Worm (Caenorhabditis elegans): Measurements from ENCODE around the gene slcr-46.1.

slcr-46.1 gene

DNA sequence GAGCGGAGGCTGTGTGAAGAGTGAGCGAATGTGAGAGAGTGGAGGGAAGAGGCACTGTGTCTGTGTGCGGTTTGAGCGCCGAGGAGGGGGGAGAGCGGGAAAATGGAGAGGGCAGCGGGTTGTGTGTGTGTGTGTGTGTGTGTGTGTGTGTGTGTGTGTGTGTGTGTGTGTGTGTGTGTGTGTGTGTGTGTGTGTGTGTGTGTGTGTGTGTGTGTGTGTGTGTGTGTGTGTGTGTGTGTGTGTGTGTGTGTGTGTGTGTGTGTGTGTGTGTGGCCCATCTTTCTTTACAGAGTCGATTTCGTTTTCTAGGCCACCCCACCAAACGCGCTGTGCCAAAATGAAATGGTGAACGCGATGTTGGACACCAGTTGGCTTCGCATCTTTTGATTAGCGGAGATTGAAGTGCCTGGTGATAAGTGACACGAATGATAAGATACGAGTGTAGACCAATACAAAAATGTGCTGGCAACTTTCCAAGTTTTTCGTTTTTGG is 25.7 kb upstream of the slcr-46.1 start (continued):
- peak; percentile 51 for TF ChIP-seq nhr-41 (GFP tag; IDR thresholded peaks at IDR 0.05)
- TF ChIP-seq ceh-20 (GFP tag; IDR thresholded peaks at IDR 0.05) = peak; percentile 95
- TF ChIP-seq mep-1 (tag; optimal IDR thresholded peaks at IDR 0.05) = peak; percentile 81
- peak; percentile 93 for TF ChIP-seq mxl-3 (GFP tag; optimal IDR thresholded peaks at IDR 0.05)
- peak; percentile 89 for TF ChIP-seq dve-1 (tag; optimal IDR thresholded peaks at IDR 0.05; ENCODE audit: insufficient read depth)
- TF ChIP-seq hmg-1.1 (GFP tag; IDR thresholded peaks at IDR 0.05) = peak; percentile 95
- peak; percentile 56 for TF ChIP-seq nhr-6 (tag; optimal IDR thresholded peaks at IDR 0.05)
- TF ChIP-seq zfp-2 (tag; optimal IDR thresholded peaks at IDR 0.05) = peak; percentile 22
- TF ChIP-seq hlh-30 (tag; optimal IDR thresholded peaks at IDR 0.05; ENCODE audit: insufficient read depth) = peak; percentile 56
- TF ChIP-seq set-16 (GFP tag; IDR thresholded peaks at IDR 0.05) = peak; percentile 92
- TF ChIP-seq madf-5 (GFP tag; IDR thresholded peaks at IDR 0.05) = 0 out of 4 replicates have a peak, but pooled peaks of 1 of the 2 experiments have one; percentile 57
- TF ChIP-seq lim-7 (GFP tag; IDR thresholded peaks at IDR 0.05) = 0 out of 2 replicates have a peak, but pooled peaks have one; percentile 16
- TF ChIP-seq nhr-111 (GFP tag; optimal IDR thresholded peaks at IDR 0.05) = peak; percentile 64
- TF ChIP-seq zfp-3 (GFP tag; conservative IDR thresholded peaks at IDR 0.05) = peak; percentile 76; the same call in 1 of the 2 replicates
- TF ChIP-seq Y5F2A.4 (GFP tag; optimal IDR thresholded peaks at IDR 0.05) = peak; percentile 81
- peak in 1 of 2 experiments; percentile 80 for TF ChIP-seq hif-1 (tag; optimal IDR thresholded peaks at IDR 0.05)
- 0 out of 2 replicates have a peak, but pooled peaks have one; percentile 14 for TF ChIP-seq Y48G9A.11 (GFP tag; IDR thresholded peaks at IDR 0.05)
- peak; percentile 92 for TF ChIP-seq egl-43 (GFP tag; IDR thresholded peaks at IDR 0.05)
- TF ChIP-seq sdz-12 (GFP tag; optimal IDR thresholded peaks at IDR 0.05) = peak; percentile 85
- TF ChIP-seq ctbp-1 (GFP tag; IDR thresholded peaks at IDR 0.05) = peak; percentile 96

DNA sequence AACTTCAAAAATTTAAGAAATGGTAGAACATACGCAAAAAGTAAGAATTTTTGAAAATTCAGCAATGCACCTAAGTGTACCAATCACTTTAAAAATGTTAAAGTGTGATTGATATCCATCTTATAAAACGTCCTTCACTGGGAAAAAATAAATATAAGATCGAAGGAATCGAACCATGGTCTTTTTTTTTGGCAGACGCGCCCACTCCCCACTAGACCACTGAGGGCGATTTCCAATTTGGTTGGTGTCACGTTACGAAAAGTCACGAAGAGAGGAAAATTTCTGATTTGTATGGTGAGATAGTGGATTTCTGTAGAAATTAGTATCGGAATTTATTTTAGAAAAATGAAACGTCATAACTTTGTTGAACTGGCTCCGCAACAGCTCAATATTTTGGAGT is 24.9 kb upstream of the slcr-46.1 start:
- peak; percentile 67; the same call in 1 of the 2 replicates for TF ChIP-seq snpc-1.2 (GFP tag; IDR thresholded peaks at IDR 0.05)
- no peak for TF ChIP-seq daf-19 (GFP tag; conservative IDR thresholded peaks at IDR 0.05)
- TF ChIP-seq lim-7 (GFP tag; IDR thresholded peaks at IDR 0.05) = peak; percentile 60
- no peak for TF ChIP-seq jun-1 (tag; optimal IDR thresholded peaks at IDR 0.05)
- TF ChIP-seq daf-12 (tag; optimal IDR thresholded peaks at IDR 0.05) = no peak
- no peak for TF ChIP-seq set-16 (GFP tag; IDR thresholded peaks at IDR 0.05)
- no peak for TF ChIP-seq lir-3 (tag; optimal IDR thresholded peaks at IDR 0.05)
- TF ChIP-seq tra-1 (GFP tag; IDR thresholded peaks at IDR 0.05) = no peak
- peak; percentile 15 for TF ChIP-seq hlh-30 (tag; optimal IDR thresholded peaks at IDR 0.05; ENCODE audit: insufficient read depth)
- TF ChIP-seq unc-62 (GFP tag; optimal IDR thresholded peaks at IDR 0.05 in 1 of 2) = no peak
- no peak for TF ChIP-seq unc-62 (tag; optimal IDR thresholded peaks at IDR 0.05)

DNA sequence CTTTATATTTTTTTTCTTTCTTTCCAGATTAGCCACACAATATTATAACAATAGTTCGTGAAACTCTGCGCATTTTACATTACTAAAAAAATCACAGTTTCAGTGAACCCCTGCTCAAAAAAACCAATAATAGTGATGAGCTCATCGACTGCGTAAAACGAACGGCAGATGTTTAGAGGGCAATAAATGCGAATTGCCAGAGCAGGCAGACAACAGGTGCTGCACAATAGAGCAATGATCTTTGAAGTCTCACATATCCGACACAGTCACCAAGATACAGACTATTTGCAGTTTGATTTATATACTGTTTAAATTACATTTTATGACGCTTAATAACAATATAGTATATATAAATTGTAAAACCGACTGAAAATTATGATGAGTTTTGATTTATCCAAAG is 22.5 kb upstream of the slcr-46.1 start:
- TF ChIP-seq aha-1 (tag) = peak; percentile 17
- no peak for TF ChIP-seq dmd-6 (GFP tag; IDR thresholded peaks at IDR 0.05)

DNA sequence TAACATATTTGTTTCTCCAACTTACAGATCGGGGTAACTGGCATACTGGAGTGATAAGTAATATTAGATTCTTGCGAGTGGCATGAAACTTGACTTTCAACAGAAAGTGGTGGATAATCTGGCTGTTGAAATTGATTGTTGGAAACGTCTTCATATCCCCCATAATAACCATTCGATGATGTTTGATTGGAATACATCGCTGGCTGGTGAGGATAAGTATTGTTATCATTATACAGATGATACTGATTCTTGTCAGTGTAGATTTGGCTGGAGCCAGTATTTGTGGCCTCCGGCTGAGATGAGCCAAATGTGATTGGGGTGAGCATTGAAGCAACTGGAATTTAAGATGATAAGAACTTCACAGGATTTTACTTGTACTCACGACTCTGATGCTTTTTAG is 17.1 kb upstream of the slcr-46.1 start:
- TF ChIP-seq aha-1 (tag) (peak; percentile 97), fos-1 (tag; optimal IDR thresholded peaks at IDR 0.05) (no peak)

DNA sequence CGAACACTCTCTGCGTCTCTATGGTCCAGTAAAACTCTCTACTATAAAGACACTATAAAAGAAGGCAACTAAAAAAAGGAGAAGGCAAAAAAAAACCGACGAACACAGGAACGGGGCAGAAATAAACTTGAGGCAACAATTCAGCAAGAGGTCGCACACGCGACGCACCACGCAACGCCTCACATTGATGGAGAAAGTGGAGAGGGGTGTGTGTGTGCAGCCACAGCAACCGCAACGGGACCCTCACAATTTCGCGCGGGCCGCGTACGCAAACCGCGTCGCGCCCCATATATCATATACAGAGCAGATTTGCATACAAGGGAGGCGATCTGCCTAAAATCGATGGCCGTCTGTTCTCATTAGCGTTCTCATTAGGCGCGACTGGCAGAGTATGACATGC is 15.3 kb upstream of the slcr-46.1 start:
- peak; percentile 14 for TF ChIP-seq mxl-3 (GFP tag; optimal IDR thresholded peaks at IDR 0.05)
- TF ChIP-seq mdl-1 (tag; optimal IDR thresholded peaks at IDR 0.05) = peak in 1 of 2 experiments; percentile 15
- 0 out of 2 replicates have a peak, but pooled peaks have one; percentile 2 for TF ChIP-seq ceh-44 (GFP tag; IDR thresholded peaks at IDR 0.05)
- TF ChIP-seq lsy-2 (tag; optimal IDR thresholded peaks at IDR 0.05) = peak in 1 of 2 experiments; percentile 33
- no peak for TF ChIP-seq lin-38 (GFP tag; IDR thresholded peaks at IDR 0.05)
- peak; percentile 81 for TF ChIP-seq hmg-1.1 (GFP tag; IDR thresholded peaks at IDR 0.05)
- TF ChIP-seq ceh-20 (GFP tag; IDR thresholded peaks at IDR 0.05) = peak; percentile 65; the same call in 1 of the 2 replicates
- TF ChIP-seq aha-1 (tag) = peak; percentile 66
- TF ChIP-seq spr-1 (tag; optimal IDR thresholded peaks at IDR 0.05) = no peak
- no peak for TF ChIP-seq zfp-3 (GFP tag; conservative IDR thresholded peaks at IDR 0.05)
- 0 out of 2 replicates have a peak, but pooled peaks have one; percentile 18 for TF ChIP-seq php-3 (GFP tag; IDR thresholded peaks at IDR 0.05)
- 0 out of 2 replicates have a peak, but pooled peaks have one; percentile 59 for TF ChIP-seq egl-43 (GFP tag; IDR thresholded peaks at IDR 0.05)
- peak; percentile 50 for TF ChIP-seq mep-1 (tag; optimal IDR thresholded peaks at IDR 0.05)
- peak; percentile 25; the same call in 1 of the 2 replicates for TF ChIP-seq vab-7 (GFP tag; IDR thresholded peaks at IDR 0.05)
- TF ChIP-seq Y48G9A.11 (GFP tag; IDR thresholded peaks at IDR 0.05) = no peak
- no peak for TF ChIP-seq madf-5 (GFP tag; IDR thresholded peaks at IDR 0.05)
- TF ChIP-seq nhr-6 (tag; optimal IDR thresholded peaks at IDR 0.05) = peak; percentile 27
- peak; percentile 46 for TF ChIP-seq rbr-2 (tag; optimal IDR thresholded peaks at IDR 0.05)
- TF ChIP-seq lin-13 (GFP tag; optimal IDR thresholded peaks at IDR 0.05) = peak; percentile 1
- peak; percentile 22; the same call in 1 of the 2 replicates for TF ChIP-seq tra-1 (GFP tag; IDR thresholded peaks at IDR 0.05)
- TF ChIP-seq hif-1 (tag; optimal IDR thresholded peaks at IDR 0.05) = peak in 1 of 2 experiments; percentile 29
- peak; percentile 13 for TF ChIP-seq hlh-30 (tag; optimal IDR thresholded peaks at IDR 0.05; ENCODE audit: insufficient read depth)

Data from whole organism, L4 larva.